Fruit fly (Drosophila melanogaster) whole organism, embryonic: Measurements from ENCODE around the gene gcm.

Source experiments
- CG10267 ChIP-seq: fragments of 200-800 bp; sonication (Bioruptor generic); optimal IDR thresholded peaks from 2 replicates; lab custom pipeline; 2018; ENCODE audit warnings: missing biosample characterization, mild to moderate bottlenecking, missing genetic modification characterization, moderate library complexity
- CG11456 ChIP-seq: fragments of 200-800 bp; sonication (Bioruptor generic); IDR thresholded peaks from 3 replicates; pipeline ENCODE4 v1.3.6; 2022; ENCODE audit warnings: missing biosample characterization, missing genetic modification characterization
- CG11504 ChIP-seq: fragments of 200-800 bp; sonication (Bioruptor generic); optimal IDR thresholded peaks from 3 replicates; lab custom pipeline; 2019; ENCODE audit warnings: missing biosample characterization, mild to moderate bottlenecking, missing genetic modification characterization, moderate library complexity
- CG12219 ChIP-seq: fragments of 200-800 bp; sonication (Bioruptor generic); optimal IDR thresholded peaks from 3 replicates; lab custom pipeline; 2018; ENCODE audit warnings: missing biosample characterization, mild to moderate bottlenecking, missing genetic modification characterization
- CG12659 ChIP-seq: fragments of 200-800 bp; sonication (Bioruptor generic); optimal IDR thresholded peaks from 3 replicates; lab custom pipeline; 2017; ENCODE audit warnings: mild to moderate bottlenecking, missing biosample characterization, missing genetic modification reagents, missing genetic modification characterization
- CG15073 ChIP-seq: fragments of 200-800 bp; sonication (Bioruptor generic); optimal IDR thresholded peaks from 2 replicates; lab custom pipeline; 2016; ENCODE audit warnings: missing biosample characterization, missing genetic modification characterization
- CG15269 ChIP-seq: fragments of 200-800 bp; sonication (Bioruptor generic); optimal IDR thresholded peaks from 2 replicates; lab custom pipeline; 2018; ENCODE audit warnings: missing biosample characterization, mild to moderate bottlenecking, missing genetic modification characterization, moderate library complexity
- CG15514 ChIP-seq: fragments of 200-800 bp; sonication (Bioruptor generic); optimal IDR thresholded peaks from 3 replicates; lab custom pipeline; 2017; ENCODE audit warnings: missing biosample characterization, missing genetic modification characterization, mild to moderate bottlenecking, moderate library complexity, missing genetic modification reagents
- CG18011 ChIP-seq: fragments of 200-800 bp; sonication (Bioruptor generic); optimal IDR thresholded peaks from 2 replicates; lab custom pipeline; 2017; ENCODE audit warnings: missing biosample characterization, missing genetic modification characterization, mild to moderate bottlenecking, moderate library complexity, missing genotype
- CG18476 ChIP-seq: fragments of 200-800 bp; sonication (Bioruptor generic); optimal IDR thresholded peaks from 2 replicates; lab custom pipeline; 2016; ENCODE audit warnings: missing biosample characterization, mild to moderate bottlenecking, missing genetic modification characterization
- CG18599 ChIP-seq: fragments of 200-800 bp; sonication (Bioruptor generic); optimal IDR thresholded peaks from 3 replicates; lab custom pipeline; 2017; ENCODE audit warnings: missing biosample characterization, missing genetic modification characterization, mild to moderate bottlenecking, moderate library complexity, missing genetic modification reagents
- CG2889 ChIP-seq: fragments of 200-800 bp; sonication (Bioruptor generic); IDR thresholded peaks from 3 replicates; pipeline ENCODE4 v1.3.6; 2022; ENCODE audit warnings: missing biosample characterization, missing genetic modification characterization
- CG6689 ChIP-seq: fragments of 200-800 bp; sonication (Bioruptor generic); IDR thresholded peaks from 2 replicates; pipeline ENCODE4 v1.3.6; 2022; ENCODE audit warnings: missing biosample characterization, missing genetic modification characterization
- CG6813 ChIP-seq: fragments of 200-800 bp; sonication (Bioruptor generic); optimal IDR thresholded peaks from 2 replicates; lab custom pipeline; 2017; ENCODE audit warnings: missing biosample characterization, missing genetic modification characterization, mild to moderate bottlenecking, moderate library complexity, missing genetic modification reagents
- CG6854 ChIP-seq: fragments of 200-800 bp; sonication (Bioruptor generic); optimal IDR thresholded peaks from 3 replicates; lab custom pipeline; 2017; ENCODE audit warnings: missing biosample characterization, mild to moderate bottlenecking, missing genetic modification characterization
- CG7357 ChIP-seq: fragments of 200-800 bp; sonication (Bioruptor generic); IDR thresholded peaks from 3 replicates; pipeline ENCODE4 v1.3.6; 2022; ENCODE audit warnings: missing biosample characterization, missing genetic modification characterization
- CG9932 ChIP-seq: fragments of 200-800 bp; sonication (Bioruptor generic); IDR thresholded peaks from 2 replicates; pipeline ENCODE4 v1.3.6; 2022; ENCODE audit warnings: missing biosample characterization, missing genetic modification characterization
- CoRest ChIP-seq: fragments of 200-800 bp; sonication (Bioruptor generic); optimal IDR thresholded peaks from 3 replicates; lab custom pipeline; 2018; ENCODE audit warnings: missing biosample characterization, mild to moderate bottlenecking, missing genetic modification characterization, moderate library complexity
- Elba2 ChIP-seq: fragments of 200-800 bp; sonication (Bioruptor generic); optimal IDR thresholded peaks from 3 replicates; lab custom pipeline; 2016; ENCODE audit warnings: missing biosample characterization, missing genetic modification characterization
- H2.0 ChIP-seq: fragments of 200-800 bp; sonication (Bioruptor generic); IDR thresholded peaks from 2 replicates; pipeline ENCODE4 v1.3.6; 2022; ENCODE audit warnings: missing biosample characterization, missing genetic modification characterization
- HLHmδ ChIP-seq: fragments of 200-800 bp; sonication (Bioruptor generic); optimal IDR thresholded peaks from 2 replicates; lab custom pipeline; 2018; ENCODE audit warnings: missing biosample characterization, mild to moderate bottlenecking, missing genetic modification characterization, moderate library complexity
- Hand ChIP-seq: fragments of 200-800 bp; sonication (Bioruptor generic); optimal IDR thresholded peaks from 2 replicates; lab custom pipeline; 2017; ENCODE audit warnings: mild to moderate bottlenecking, missing biosample characterization, missing genetic modification reagents, missing genetic modification characterization
- HmgD ChIP-seq: fragments of 200-800 bp; sonication (Bioruptor generic); optimal IDR thresholded peaks from 3 replicates; lab custom pipeline; 2016; ENCODE audit warnings: missing biosample characterization, missing genetic modification characterization
- Hmx ChIP-seq: fragments of 200-800 bp; sonication (Bioruptor generic); optimal IDR thresholded peaks from 2 replicates; lab custom pipeline; 2016; ENCODE audit warnings: missing biosample characterization, missing genetic modification characterization
- Hsf ChIP-seq: fragments of 200-800 bp; sonication (Bioruptor generic); optimal IDR thresholded peaks from 3 replicates; lab custom pipeline; 2016; ENCODE audit warnings: missing biosample characterization, missing genetic modification characterization
- Lim3 ChIP-seq: fragments of 200-800 bp; sonication (Bioruptor generic); IDR thresholded peaks from 2 replicates; pipeline ENCODE4 v1.3.6; 2022; ENCODE audit warnings: missing biosample characterization, missing genetic modification characterization
- MTF-1 ChIP-seq: fragments of 200-800 bp; sonication (Bioruptor generic); optimal IDR thresholded peaks from 2 replicates; lab custom pipeline; 2018; ENCODE audit warnings: missing biosample characterization, mild to moderate bottlenecking, missing genetic modification characterization, borderline replicate concordance
- Myb ChIP-seq: fragments of 200-800 bp; sonication (Bioruptor generic); optimal IDR thresholded peaks from 2 replicates; lab custom pipeline; 2016; ENCODE audit warnings: missing biosample characterization, missing genetic modification characterization
- TFAM ChIP-seq: fragments of 200-800 bp; sonication (Bioruptor generic); optimal IDR thresholded peaks from 2 replicates; lab custom pipeline; 2017; ENCODE audit warnings: missing biosample characterization, missing genetic modification characterization, inconsistent platforms
- Xrp1 ChIP-seq: fragments of 200-800 bp; sonication (Bioruptor generic); IDR thresholded peaks from 2 replicates; pipeline ENCODE4 v1.3.6; 2022; ENCODE audit warnings: missing biosample characterization, missing genetic modification characterization
- al ChIP-seq: fragments of 200-800 bp; sonication (Bioruptor generic); IDR thresholded peaks from 2 replicates; pipeline ENCODE4 v1.3.6; 2022; ENCODE audit warnings: missing biosample characterization, missing genetic modification characterization
- ap ChIP-seq: fragments of 200-800 bp; sonication (Bioruptor generic); IDR thresholded peaks from 2 replicates; pipeline ENCODE4 v1.3.6; 2022; ENCODE audit warnings: missing biosample characterization, missing genetic modification characterization
- cad ChIP-seq: fragments of >200 bp; optimal IDR thresholded peaks from 2 replicates; lab custom pipeline; 2017; ENCODE audit warnings: missing biosample characterization, missing genetic modification characterization
- dan ChIP-seq: fragments of 200-800 bp; sonication (Bioruptor generic); IDR thresholded peaks from 2 replicates; pipeline ENCODE4 v1.3.6; 2022; ENCODE audit warnings: missing biosample characterization, missing genetic modification characterization
- fd96Cb ChIP-seq: fragments of 200-800 bp; sonication (Bioruptor generic); optimal IDR thresholded peaks from 2 replicates; lab custom pipeline; 2018; ENCODE audit warnings: missing biosample characterization, mild to moderate bottlenecking, missing genetic modification characterization, moderate library complexity
- ftz-f1 ChIP-seq: fragments of 200-800 bp; sonication (Bioruptor generic); optimal IDR thresholded peaks from 2 replicates; lab custom pipeline; 2016; ENCODE audit warnings: missing biosample characterization, missing genetic modification characterization
- gsb-n ChIP-seq: fragments of 200-800 bp; sonication (Bioruptor generic); optimal IDR thresholded peaks from 3 replicates; lab custom pipeline; 2018; ENCODE audit warnings: missing biosample characterization, mild to moderate bottlenecking, missing genetic modification characterization
- jumu ChIP-seq: fragments of 200-800 bp; sonication (Bioruptor generic); optimal IDR thresholded peaks from 3 replicates; lab custom pipeline; 2016; ENCODE audit warnings: missing biosample characterization, missing genetic modification characterization
- lab ChIP-seq: fragments of 200-800 bp; sonication (Bioruptor generic); optimal IDR thresholded peaks from 3 replicates; lab custom pipeline; 2017; ENCODE audit warnings: missing biosample characterization, missing genetic modification characterization, mild to moderate bottlenecking, moderate library complexity, missing genetic modification reagents
- luna ChIP-seq: fragments of 200-800 bp; sonication (Bioruptor generic); optimal IDR thresholded peaks from 2 replicates; lab custom pipeline; 2016; ENCODE audit warnings: missing biosample characterization, missing genetic modification characterization
- odd ChIP-seq: fragments of 200-800 bp; sonication (Bioruptor generic); optimal IDR thresholded peaks from 2 replicates; lab custom pipeline; 2017; ENCODE audit warnings: missing biosample characterization, mild to moderate bottlenecking, missing genetic modification characterization
- org-1 ChIP-seq: fragments of 200-800 bp; sonication (Bioruptor generic); optimal IDR thresholded peaks from 2 replicates; lab custom pipeline; 2017; ENCODE audit warnings: missing biosample characterization, missing genetic modification characterization
- pho ChIP-seq: fragments of 200-800 bp; sonication (Bioruptor generic); optimal IDR thresholded peaks from 2 replicates; lab custom pipeline; 2016; ENCODE audit warnings: missing biosample characterization, missing genetic modification characterization
- run ChIP-seq: fragments of 200-800 bp; sonication (Bioruptor generic); optimal IDR thresholded peaks from 3 replicates; lab custom pipeline; 2018; ENCODE audit warnings: missing biosample characterization, mild to moderate bottlenecking, missing genetic modification characterization
- salm ChIP-seq: fragments of 200-800 bp; sonication (Bioruptor generic); optimal IDR thresholded peaks from 2 replicates; lab custom pipeline; 2018; ENCODE audit warnings: missing biosample characterization, mild to moderate bottlenecking, missing genetic modification characterization
- sr ChIP-seq: fragments of 200-800 bp; sonication (Bioruptor generic); IDR thresholded peaks from 3 replicates; pipeline ENCODE4 v1.3.6; 2022; ENCODE audit warnings: missing biosample characterization, missing genetic modification characterization
- tin ChIP-seq: fragments of 200-800 bp; sonication (Bioruptor generic); optimal IDR thresholded peaks from 3 replicates; lab custom pipeline; 2016; ENCODE audit warnings: missing biosample characterization, missing genetic modification characterization
- trem ChIP-seq: fragments of 200-800 bp; optimal IDR thresholded peaks from 3 replicates; lab custom pipeline; 2019; ENCODE audit warnings: missing biosample characterization, mild to moderate bottlenecking, missing genetic modification characterization, moderate library complexity
- unpg ChIP-seq: fragments of 200-800 bp; sonication (Bioruptor generic); optimal IDR thresholded peaks from 3 replicates; lab custom pipeline; 2018; ENCODE audit warnings: missing biosample characterization, mild to moderate bottlenecking, missing genetic modification characterization, moderate library complexity
- vfl ChIP-seq: fragments of 200-800 bp; sonication (Bioruptor generic); optimal IDR thresholded peaks from 2 replicates; lab custom pipeline; 2016; ENCODE audit warnings: missing biosample characterization, missing genetic modification characterization
- yki ChIP-seq: fragments of >200 bp; optimal IDR thresholded peaks from 3 replicates; lab custom pipeline; 2018

Gene gcm

dm6 chr2L:9613006-9613690 is 31.6 kb upstream of the gcm start, which contains the start of gene Trx2 (continued):
- no peak for TF ChIP-seq cad (GFP tag; lab: Kevin White, UChicago)
- TF ChIP-seq run (tag; lab: Kevin White, UChicago): no peak
- TF ChIP-seq MTF-1: no peak
- no peak for TF ChIP-seq vfl (GFP tag; lab: Kevin White, UChicago)
- TF ChIP-seq H2.0: no peak
- no peak for TF ChIP-seq Lim3
- TF ChIP-seq CG15514 (GFP tag; lab: Kevin White, UChicago): peak; percentile 24
- TF ChIP-seq CG9932 (GFP tag; lab: Robert Waterston, UW): no peak; the same call in 1 of the 2 replicates
- TF ChIP-seq jumu (GFP tag; lab: Kevin White, UChicago): no peak
- TF ChIP-seq CG10267 (tag; lab: Kevin White, UChicago): no peak
- peak; percentile 50 for TF ChIP-seq CG6854
- no peak for TF ChIP-seq CG18011
- peak; percentile 40 for TF ChIP-seq CG15269 (tag; lab: Kevin White, UChicago)
- TF ChIP-seq CG15073: no peak
- TF ChIP-seq CG6813 (GFP tag; lab: Kevin White, UChicago): no peak
- no peak for TF ChIP-seq dan
- TF ChIP-seq CG12659 (GFP tag; lab: Kevin White, UChicago): peak; percentile 51
- TF ChIP-seq fd96Cb (tag; lab: Kevin White, UChicago): no peak
- TF ChIP-seq Hand: peak; percentile 64
- TF ChIP-seq al (GFP tag; lab: Robert Waterston, UW): no peak
- TF ChIP-seq CG12219 (GFP tag; lab: Kevin White, UChicago): peak; percentile 3
- no peak for TF ChIP-seq org-1 (GFP tag; lab: Kevin White, UChicago)
- no peak for TF ChIP-seq ftz-f1 (GFP tag; lab: Kevin White, UChicago)
- no peak for TF ChIP-seq CG7357 (GFP tag; lab: Robert Waterston, UW)
- no peak for TF ChIP-seq odd
- no peak for TF ChIP-seq CG18476 (GFP tag; lab: Kevin White, UChicago)
- no peak for TF ChIP-seq Xrp1 (GFP tag; lab: Robert Waterston, UW)
- TF ChIP-seq sr: no peak
- no peak for TF ChIP-seq pho (GFP tag; lab: Kevin White, UChicago)
- no peak for TF ChIP-seq Elba2 (GFP tag; lab: Kevin White, UChicago)
- TF ChIP-seq Hmx (GFP tag; lab: Kevin White, UChicago): no peak
- TF ChIP-seq lab: peak; percentile 54
- no peak for TF ChIP-seq gsb-n (tag; lab: Kevin White, UChicago)
- TF ChIP-seq ap (GFP tag; lab: Robert Waterston, UW): no peak
- TF ChIP-seq yki (lab: Kevin White, UChicago): peak; percentile 8
- TF ChIP-seq trem (tag; lab: Kevin White, UChicago): no peak
- TF ChIP-seq CG18599: peak; percentile 61
- TF ChIP-seq CoRest (tag; lab: Kevin White, UChicago): no peak
- no peak for TF ChIP-seq tin (GFP tag; lab: Kevin White, UChicago)
- no peak for TF ChIP-seq HLHmδ (GFP tag; lab: Kevin White, UChicago)
- TF ChIP-seq TFAM (GFP tag; lab: Kevin White, UChicago): no peak
- no peak for TF ChIP-seq HmgD (GFP tag; lab: Kevin White, UChicago)
- TF ChIP-seq luna (GFP tag; lab: Kevin White, UChicago): no peak
- 0 out of 3 replicates have a peak, but pooled peaks have one; percentile 19 for TF ChIP-seq CG11456 (GFP tag; lab: Robert Waterston, UW)
- no peak for TF ChIP-seq salm
- 0 out of 2 replicates have a peak, but pooled peaks have one; percentile 6 for TF ChIP-seq CG6689 (GFP tag; lab: Robert Waterston, UW)
- TF ChIP-seq CG11504 (tag; lab: Kevin White, UChicago): no peak
- no peak for TF ChIP-seq Myb
- no peak for TF ChIP-seq CG2889
- TF ChIP-seq Hsf (GFP tag; lab: Kevin White, UChicago): no peak
- peak; percentile 16 for TF ChIP-seq unpg
